Worm (Caenorhabditis elegans): Measurements from ENCODE around the gene ZK593.3.

ce11 chrIV:10909206-10909605 lies 6.3 kb upstream of the ZK593.3 start, which contains the start of gene ZK596.2:
- TF ChIP-seq hmbx-1 (tag; optimal IDR thresholded peaks at IDR 0.05), result no peak
- TF ChIP-seq ama-1 (optimal IDR thresholded peaks at IDR 0.05), result no peak
- no peak for TF ChIP-seq pes-1 (GFP tag; IDR thresholded peaks at IDR 0.05)
